Fruit fly (Drosophila melanogaster) whole organism, prepupa: ENCODE results near the gene CG14013.

Experiments used
- CG6792 ChIP-seq: fragments of 200-800 bp; sonication (Bioruptor generic); optimal IDR thresholded peaks from 3 replicates; lab custom pipeline; 2016; ENCODE audit warnings: missing biosample characterization, missing genetic modification characterization
- CG8632 ChIP-seq: fragments of 200-800 bp; sonication (Bioruptor generic); optimal IDR thresholded peaks from 3 replicates; lab custom pipeline; 2016; ENCODE audit warnings: missing biosample characterization, missing genetic modification characterization
- Ets96B ChIP-seq: fragments of 200-800 bp; optimal IDR thresholded peaks from 2 replicates; lab custom pipeline; 2019; ENCODE audit warnings: missing biosample characterization, mild to moderate bottlenecking, missing genetic modification characterization, moderate library complexity
- Hr39 ChIP-seq: fragments of 200-800 bp; sonication (Bioruptor generic); optimal IDR thresholded peaks from 2 replicates; lab custom pipeline; 2016; ENCODE audit warnings: missing biosample characterization, missing genetic modification characterization
- OdsH ChIP-seq: fragments of 200-800 bp; sonication (Bioruptor generic); optimal IDR thresholded peaks from 3 replicates; lab custom pipeline; 2016; ENCODE audit warnings: missing biosample characterization, missing genetic modification characterization
- vri ChIP-seq: fragments of 200-800 bp; sonication (Bioruptor generic); optimal IDR thresholded peaks from 3 replicates; lab custom pipeline; 2016; ENCODE audit warnings: missing biosample characterization, mild to moderate bottlenecking, missing genetic modification characterization

DNA sequence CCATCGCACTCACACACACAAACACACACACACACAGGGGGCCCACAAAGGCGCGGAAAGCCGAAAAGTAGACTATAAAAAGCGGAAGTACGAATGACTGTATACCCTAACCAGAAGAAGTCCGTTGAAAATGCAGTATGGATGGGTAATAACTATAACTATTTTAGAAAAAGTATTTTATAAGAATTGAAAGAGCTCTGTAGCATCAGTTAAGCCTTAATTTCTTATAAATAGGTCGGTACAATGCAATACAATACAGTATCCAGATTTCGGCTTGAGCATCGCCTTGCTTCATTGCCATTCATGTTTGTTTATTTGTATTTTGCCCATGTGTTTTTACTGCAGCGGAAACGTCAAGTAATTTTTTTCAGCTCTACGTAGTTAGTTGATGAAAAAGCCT lies 15.9 kb upstream of the CG14013 start:
- TF ChIP-seq Hr39 (GFP tag; lab: Kevin White, UChicago): peak; percentile 56
- TF ChIP-seq CG6792 (GFP tag; lab: Kevin White, UChicago): peak; percentile 25
- TF ChIP-seq vri (GFP tag; lab: Kevin White, UChicago): no peak
- no peak for TF ChIP-seq CG8632
- TF ChIP-seq OdsH (GFP tag; lab: Kevin White, UChicago): peak; percentile 58
- TF ChIP-seq Ets96B (tag; lab: Kevin White, UChicago): peak; percentile 54
